Fruit fly (Drosophila melanogaster) whole organism, embryonic: Measurements from ENCODE around the gene fz3.
A peak's percentile ranks its signal among the peaks of the same experiment; 100 is the strongest.

Source experiments
- Blimp-1 ChIP-seq: fragments of 200-800 bp; sonication (Bioruptor generic); optimal IDR thresholded peaks from 3 replicates; lab custom pipeline; 2018; ENCODE audit warnings: missing biosample characterization, missing genetic modification characterization, mild to moderate bottlenecking, moderate library complexity, missing genetic modification reagents
- BtbVII ChIP-seq: fragments of 200-800 bp; sonication (Bioruptor generic); optimal IDR thresholded peaks from 3 replicates; lab custom pipeline; 2017; ENCODE audit warnings: missing biosample characterization, mild to moderate bottlenecking, missing genetic modification characterization
- CG10366 ChIP-seq: fragments of 200-800 bp; sonication (Bioruptor generic); IDR thresholded peaks from 2 replicates; pipeline ENCODE4 v1.3.6; 2022; ENCODE audit warnings: missing biosample characterization, missing genetic modification characterization
- CG10431 ChIP-seq: fragments of 200-800 bp; sonication (Bioruptor generic); optimal IDR thresholded peaks from 3 replicates; lab custom pipeline; 2018; ENCODE audit warnings: missing biosample characterization, mild to moderate bottlenecking, missing genetic modification characterization
- CG11398 ChIP-seq: fragments of 200-800 bp; sonication (Bioruptor generic); optimal IDR thresholded peaks from 2 replicates; lab custom pipeline; 2016; ENCODE audit warnings: missing biosample characterization, missing genetic modification characterization
- CG11696 ChIP-seq: fragments of 200-800 bp; sonication (Bioruptor generic); IDR thresholded peaks from 2 replicates; pipeline ENCODE4 v1.3.6; 2022; ENCODE audit warnings: missing biosample characterization, missing genetic modification characterization
- CG12104 ChIP-seq: fragments of 200-800 bp; sonication (Bioruptor generic); optimal IDR thresholded peaks from 3 replicates; lab custom pipeline; 2016; ENCODE audit warnings: missing biosample characterization, missing genetic modification characterization
- CG12236 ChIP-seq: fragments of 200-800 bp; sonication (Bioruptor generic); optimal IDR thresholded peaks from 2 replicates; lab custom pipeline; 2016; ENCODE audit warnings: missing biosample characterization, missing genetic modification characterization
- CG12391 ChIP-seq: fragments of 200-800 bp; sonication (Bioruptor generic); optimal IDR thresholded peaks from 3 replicates; lab custom pipeline; 2018; ENCODE audit warnings: missing biosample characterization, mild to moderate bottlenecking, missing genetic modification characterization, moderate library complexity
- CG12769 ChIP-seq: fragments of 200-800 bp; sonication (Bioruptor generic); optimal IDR thresholded peaks from 2 replicates; lab custom pipeline; 2019; ENCODE audit warnings: missing biosample characterization, mild to moderate bottlenecking, missing genetic modification characterization, moderate library complexity
- CG14441 ChIP-seq: fragments of 200-800 bp; sonication (Bioruptor generic); IDR thresholded peaks from 2 replicates; pipeline ENCODE4 v1.3.6; 2022; ENCODE audit warnings: missing biosample characterization, missing genetic modification characterization
- CG14710 ChIP-seq: fragments of 200-800 bp; sonication (Bioruptor generic); optimal IDR thresholded peaks from 3 replicates; lab custom pipeline; 2019; ENCODE audit warnings: missing biosample characterization, mild to moderate bottlenecking, missing genetic modification characterization, moderate library complexity
- CG17359 ChIP-seq: fragments of 200-800 bp; sonication (Bioruptor generic); optimal IDR thresholded peaks from 3 replicates; lab custom pipeline; 2018; ENCODE audit warnings: missing biosample characterization, mild to moderate bottlenecking, missing genetic modification characterization, moderate library complexity
- CG2875 ChIP-seq: fragments of 200-800 bp; sonication (Bioruptor generic); optimal IDR thresholded peaks from 2 replicates; lab custom pipeline; 2017; ENCODE audit warnings: missing biosample characterization, mild to moderate bottlenecking, missing genetic modification characterization, missing genetic modification reagents
- CG30403 ChIP-seq: fragments of 200-800 bp; sonication (Bioruptor generic); optimal IDR thresholded peaks from 3 replicates; lab custom pipeline; 2016; ENCODE audit warnings: missing biosample characterization, missing genetic modification characterization
- CG3163 ChIP-seq: fragments of 200-800 bp; sonication (Bioruptor generic); optimal IDR thresholded peaks from 3 replicates; lab custom pipeline; 2016; ENCODE audit warnings: missing biosample characterization, missing genetic modification characterization
- CG4360 ChIP-seq: fragments of 200-800 bp; sonication (Bioruptor generic); IDR thresholded peaks from 2 replicates; pipeline ENCODE4 v1.3.6; 2022; ENCODE audit warnings: missing biosample characterization, missing genetic modification characterization
- CG4424 ChIP-seq: fragments of 200-800 bp; sonication (Bioruptor generic); optimal IDR thresholded peaks from 3 replicates; lab custom pipeline; 2016; ENCODE audit warnings: missing biosample characterization, missing genetic modification characterization
- CG6689 ChIP-seq: fragments of 200-800 bp; sonication (Bioruptor generic); IDR thresholded peaks from 2 replicates; pipeline ENCODE4 v1.3.6; 2022; ENCODE audit warnings: missing biosample characterization, missing genetic modification characterization
- CG8478 ChIP-seq: fragments of >200 bp; optimal IDR thresholded peaks from 2 replicates; lab custom pipeline; 2018
- CG9797 ChIP-seq: fragments of 200-800 bp; sonication (Bioruptor generic); optimal IDR thresholded peaks from 3 replicates; lab custom pipeline; 2018; ENCODE audit warnings: missing biosample characterization, mild to moderate bottlenecking, missing genetic modification characterization
- CTCF ChIP-seq: fragments of 200-800 bp; sonication (Bioruptor generic); optimal IDR thresholded peaks from 2 replicates; lab custom pipeline; 2017; ENCODE audit warnings: missing biosample characterization, mild to moderate bottlenecking, missing genetic modification characterization, moderate library complexity
- E2f2 ChIP-seq: fragments of 200-800 bp; sonication (Bioruptor generic); IDR thresholded peaks from 2 replicates; pipeline ENCODE4 v1.3.6; 2022; ENCODE audit warnings: missing biosample characterization, missing genetic modification characterization
- ERR ChIP-seq: fragments of 200-800 bp; sonication (Bioruptor generic); optimal IDR thresholded peaks from 2 replicates; lab custom pipeline; 2016; ENCODE audit warnings: missing biosample characterization, missing genetic modification characterization
- GATAe ChIP-seq: fragments of 200-800 bp; sonication (Bioruptor generic); conservative IDR thresholded peaks from 2 replicates; pipeline ENCODE4 v1.3.6; 2022; ENCODE audit warnings: missing biosample characterization, missing genetic modification characterization
- Max ChIP-seq: fragments of 200-800 bp; sonication (Bioruptor generic); optimal IDR thresholded peaks from 2 replicates; lab custom pipeline; 2016; ENCODE audit warnings: missing biosample characterization, mild to moderate bottlenecking, missing genetic modification characterization
- Sox102F ChIP-seq: fragments of 200-800 bp; sonication (Bioruptor generic); optimal IDR thresholded peaks from 2 replicates; lab custom pipeline; 2018; ENCODE audit warnings: missing biosample characterization, mild to moderate bottlenecking, missing genetic modification characterization, moderate library complexity
- Ssrp ChIP-seq: fragments of 200-800 bp; sonication (Bioruptor generic); optimal IDR thresholded peaks from 2 replicates; lab custom pipeline; 2018; ENCODE audit warnings: missing biosample characterization, mild to moderate bottlenecking, missing genetic modification characterization, moderate library complexity
- Stat92E ChIP-seq, 3 experiments: fragments of >200 bp in 2 of 3; fragments of 200-800 bp in 1 of 3; sonication (Bioruptor generic) in 1 of 3; optimal IDR thresholded peaks; 2 replicates each; lab custom pipeline; 2017 to 2019; ENCODE audit warnings: missing biosample characterization in 3 of 3, missing genetic modification characterization in 3 of 3, mild to moderate bottlenecking in 1 of 3, moderate library complexity in 1 of 3
- Vsx1 ChIP-seq: fragments of 200-800 bp; sonication (Bioruptor generic); optimal IDR thresholded peaks from 2 replicates; lab custom pipeline; 2017; ENCODE audit warnings: missing biosample characterization, mild to moderate bottlenecking, missing genetic modification characterization, missing genetic modification reagents
- Xrp1 ChIP-seq: fragments of 200-800 bp; sonication (Bioruptor generic); IDR thresholded peaks from 2 replicates; pipeline ENCODE4 v1.3.6; 2022; ENCODE audit warnings: missing biosample characterization, missing genetic modification characterization
- bab2 ChIP-seq: fragments of 200-800 bp; sonication (Bioruptor generic); optimal IDR thresholded peaks from 2 replicates; lab custom pipeline; 2016; ENCODE audit warnings: missing biosample characterization, missing genetic modification characterization
- ci ChIP-seq: fragments of 200-800 bp; sonication (Bioruptor generic); IDR thresholded peaks from 3 replicates; pipeline ENCODE4 v1.3.6; 2022; ENCODE audit warnings: missing biosample characterization, missing genetic modification characterization
- crc ChIP-seq: fragments of 200-800 bp; sonication (Bioruptor generic); optimal IDR thresholded peaks from 2 replicates; lab custom pipeline; 2016; ENCODE audit warnings: missing biosample characterization, missing genetic modification characterization
- dmrt99B ChIP-seq: fragments of 200-800 bp; sonication (Bioruptor generic); optimal IDR thresholded peaks from 2 replicates; lab custom pipeline; 2018; ENCODE audit warnings: missing biosample characterization, mild to moderate bottlenecking, missing genetic modification characterization, moderate library complexity
- dpn ChIP-seq, 2 experiments: fragments of 200-800 bp; sonication (Bioruptor generic); optimal IDR thresholded peaks; 3 replicates each; lab custom pipeline; 2016; ENCODE audit warnings: missing biosample characterization in 2 of 2, missing genetic modification characterization in 2 of 2
- esg ChIP-seq: fragments of 200-800 bp; sonication (Bioruptor generic); conservative IDR thresholded peaks from 2 replicates; pipeline ENCODE4 v1.3.6; 2022; ENCODE audit warnings: missing biosample characterization, missing genetic modification characterization
- eve ChIP-seq, 2 experiments: fragments of >200 bp; optimal IDR thresholded peaks; 2 replicates each; lab custom pipeline; 2017; ENCODE audit warnings: missing biosample characterization in 2 of 2, missing genetic modification characterization in 2 of 2
- exex ChIP-seq: fragments of 200-800 bp; sonication (Bioruptor generic); optimal IDR thresholded peaks from 4 replicates; lab custom pipeline; 2018; ENCODE audit warnings: missing biosample characterization, mild to moderate bottlenecking, missing genetic modification characterization, moderate library complexity
- hb ChIP-seq: fragments of 200-800 bp; sonication (Bioruptor generic); IDR thresholded peaks from 3 replicates; pipeline ENCODE4 v1.3.6; 2022; ENCODE audit warnings: missing biosample characterization, missing genetic modification characterization; ENCODE audit not compliant: partially characterized antibody
- kni ChIP-seq: fragments of 200-800 bp; sonication (Bioruptor generic); optimal IDR thresholded peaks from 3 replicates; lab custom pipeline; 2017; ENCODE audit warnings: mild to moderate bottlenecking, missing biosample characterization, missing genetic modification reagents, missing genetic modification characterization
- nau ChIP-seq: fragments of 200-800 bp; sonication (Bioruptor generic); optimal IDR thresholded peaks from 3 replicates; lab custom pipeline; 2017; ENCODE audit warnings: missing biosample characterization, mild to moderate bottlenecking, missing genetic modification characterization, missing genetic modification reagents
- oc ChIP-seq: fragments of 200-800 bp; sonication (Bioruptor generic); optimal IDR thresholded peaks from 2 replicates; lab custom pipeline; 2018; ENCODE audit warnings: missing biosample characterization, mild to moderate bottlenecking, missing genetic modification characterization, moderate library complexity
- pfk ChIP-seq: fragments of 200-800 bp; sonication (Bioruptor generic); optimal IDR thresholded peaks from 2 replicates; lab custom pipeline; 2018; ENCODE audit warnings: missing biosample characterization, mild to moderate bottlenecking, missing genetic modification characterization, moderate library complexity
- pros ChIP-seq: fragments of 200-800 bp; sonication (Bioruptor generic); optimal IDR thresholded peaks from 3 replicates; lab custom pipeline; 2019; ENCODE audit warnings: missing biosample characterization, mild to moderate bottlenecking, missing genetic modification characterization, moderate library complexity
- slbo ChIP-seq: fragments of 200-800 bp; sonication (Bioruptor generic); IDR thresholded peaks from 2 replicates; pipeline ENCODE4 v1.3.6; 2022; ENCODE audit warnings: missing biosample characterization, missing genetic modification characterization
- sob ChIP-seq: fragments of 200-800 bp; sonication (Bioruptor generic); IDR thresholded peaks from 2 replicates; pipeline ENCODE4 v1.3.6; 2022; ENCODE audit warnings: missing biosample characterization, missing genetic modification characterization
- tap ChIP-seq: fragments of 200-800 bp; optimal IDR thresholded peaks from 3 replicates; lab custom pipeline; 2019; ENCODE audit warnings: missing biosample characterization, mild to moderate bottlenecking, missing genetic modification characterization, moderate library complexity
- tin ChIP-seq: fragments of 200-800 bp; sonication (Bioruptor generic); optimal IDR thresholded peaks from 3 replicates; lab custom pipeline; 2016; ENCODE audit warnings: missing biosample characterization, missing genetic modification characterization
- twi ChIP-seq: fragments of 200-800 bp; optimal IDR thresholded peaks from 2 replicates; lab custom pipeline; 2019; ENCODE audit warnings: missing biosample characterization, mild to moderate bottlenecking, missing genetic modification characterization, moderate library complexity

fz3 gene

DNA sequence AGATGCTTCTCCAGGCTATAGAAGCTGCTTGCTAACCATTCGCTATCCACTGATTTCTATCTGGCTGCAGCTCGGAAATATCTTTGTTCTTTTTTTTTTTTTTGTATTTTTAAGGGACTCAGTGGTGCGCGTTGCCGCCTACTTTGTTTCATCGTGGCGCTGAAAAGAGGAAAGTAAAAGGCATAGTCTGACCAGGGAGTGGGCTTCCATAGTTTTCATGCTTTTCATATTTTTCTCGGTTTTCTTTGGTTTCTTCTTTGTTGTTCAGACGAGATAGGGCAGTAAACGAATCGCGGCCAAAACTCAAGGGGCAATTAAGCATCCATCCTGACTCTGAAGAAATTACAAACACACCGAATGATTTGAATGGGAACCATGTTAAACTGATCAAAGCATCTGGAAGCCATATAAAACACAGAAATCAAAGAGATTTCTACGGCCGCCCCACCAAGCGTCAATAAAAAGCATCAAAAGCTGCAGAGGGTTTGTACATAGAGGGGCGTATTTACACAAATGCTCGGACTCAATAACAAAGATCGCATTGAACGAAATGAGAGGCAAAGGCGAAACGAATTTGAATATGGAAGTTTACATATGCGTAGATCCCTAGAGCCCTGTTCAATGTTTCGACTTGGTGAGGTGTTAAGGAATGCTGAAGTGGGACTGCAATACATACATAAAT is 2.7 kb downstream of the fz3 start (continued):
- TF ChIP-seq CG14441 (GFP tag; lab: Robert Waterston, UW) (no peak), Sox102F (GFP tag; lab: Kevin White, UChicago) (peak; percentile 6), CG17359 (tag; lab: Kevin White, UChicago) (peak; percentile 40), bab2 (peak; percentile 3), CG12391 (tag; lab: Kevin White, UChicago) (no peak), Blimp-1 (peak; percentile 52), CG9797 (GFP tag; lab: Kevin White, UChicago) (no peak), CG4424 (GFP tag; lab: Kevin White, UChicago) (no peak), Ssrp (tag; lab: Kevin White, UChicago) (no peak), Max (GFP tag; lab: Kevin White, UChicago) (no peak), CG3163 (GFP tag; lab: Kevin White, UChicago) (no peak), sob (GFP tag; lab: Robert Waterston, UW) (0 out of 2 replicates have a peak, but pooled peaks have one; percentile 21), Xrp1 (GFP tag; lab: Robert Waterston, UW) (no peak), E2f2 (GFP tag; lab: Robert Waterston, UW) (0 out of 2 replicates have a peak, but pooled peaks have one; percentile 16), dmrt99B (tag; lab: Kevin White, UChicago) (peak; percentile 1), CG11398 (GFP tag; lab: Kevin White, UChicago) (peak; percentile 8), CG8478 (no peak), CG6689 (no peak), BtbVII (GFP tag; lab: Kevin White, UChicago) (no peak), pfk (no peak), twi (tag; lab: Kevin White, UChicago) (peak; percentile 72), ERR (GFP tag; lab: Kevin White, UChicago) (no peak), CG10366 (GFP tag; lab: Robert Waterston, UW) (no peak), CG11696 (GFP tag; lab: Robert Waterston, UW) (no peak), nau (GFP tag; lab: Kevin White, UChicago) (peak; percentile 25)

dm6 chrX:774160-774700 is 4.5 kb downstream of the fz3 start:
- TF ChIP-seq CG17359 (tag; lab: Kevin White, UChicago) (no peak), CG10431 (GFP tag; lab: Kevin White, UChicago) (peak; percentile 10), CG2875 (GFP tag; lab: Kevin White, UChicago) (no peak), oc (tag; lab: Kevin White, UChicago) (no peak), Vsx1 (no peak), tin (no peak), slbo (GFP tag; lab: Robert Waterston, UW) (no peak), pros (peak; percentile 26), CG12236 (GFP tag; lab: Kevin White, UChicago) (no peak), crc (GFP tag; lab: Kevin White, UChicago) (no peak), CG14710 (tag; lab: Kevin White, UChicago) (no peak), tap (tag; lab: Kevin White, UChicago) (no peak), CG30403 (GFP tag; lab: Kevin White, UChicago) (no peak), CG4360 (GFP tag; lab: Robert Waterston, UW) (peak; percentile 89), CTCF (GFP tag; lab: Kevin White, UChicago) (no peak), esg (GFP tag; lab: Robert Waterston, UW) (no peak), GATAe (GFP tag; lab: Robert Waterston, UW) (0 out of 2 replicates have a peak, but pooled peaks have one; percentile 30), eve (GFP tag; optimal IDR thresholded peaks at IDR 0.05; lab: Kevin White, UChicago) (peak in 1 of 2 experiments; percentile 32), Stat92E (GFP tag; optimal IDR thresholded peaks at IDR 0.05; lab: Kevin White, UChicago) (no peak), exex (tag; lab: Kevin White, UChicago) (peak; percentile 58), kni (GFP tag; lab: Kevin White, UChicago) (no peak), CG12104 (no peak), ci (0 out of 3 replicates have a peak, but pooled peaks have one; percentile 14), CG12769 (tag; lab: Kevin White, UChicago) (no peak), dpn (GFP tag; optimal IDR thresholded peaks at IDR 0.05; lab: Kevin White, UChicago) (no peak), hb (no peak)
